Fruit fly (Drosophila melanogaster) whole organism, embryonic: ENCODE results near the gene NT1.
A peak's percentile ranks its signal among the peaks of the same experiment; 100 is the strongest.

Experiments used
- Awh ChIP-seq: fragments of 200-800 bp; sonication (Bioruptor generic); IDR thresholded peaks from 2 replicates; pipeline ENCODE4, ENCODE4 v1.3.6; 2022; ENCODE audit warnings: missing biosample characterization, missing genetic modification characterization
- BEAF-32 ChIP-seq: fragments of 200-800 bp; sonication (Bioruptor generic); optimal IDR thresholded peaks from 3 replicates; lab custom pipeline; 2017; ENCODE audit warnings: missing biosample characterization, missing genetic modification characterization, mild to moderate bottlenecking, moderate library complexity, missing genetic modification reagents
- CG10462 ChIP-seq: fragments of 200-800 bp; sonication (Bioruptor generic); optimal IDR thresholded peaks from 2 replicates; lab custom pipeline; 2016; ENCODE audit warnings: missing biosample characterization, missing genetic modification characterization
- CG15479 ChIP-seq: fragments of 200-800 bp; sonication (Bioruptor generic); optimal IDR thresholded peaks from 3 replicates; lab custom pipeline; 2019; ENCODE audit warnings: missing biosample characterization, mild to moderate bottlenecking, missing genetic modification characterization, moderate library complexity
- CG15601 ChIP-seq: fragments of 200-800 bp; sonication (Bioruptor generic); optimal IDR thresholded peaks from 3 replicates; lab custom pipeline; 2019; ENCODE audit warnings: missing biosample characterization, mild to moderate bottlenecking, missing genetic modification characterization, moderate library complexity
- CG15696 ChIP-seq: fragments of 200-800 bp; sonication (Bioruptor generic); optimal IDR thresholded peaks from 2 replicates; lab custom pipeline; 2019; ENCODE audit warnings: missing biosample characterization, mild to moderate bottlenecking, missing genetic modification characterization, moderate library complexity
- CG16815 ChIP-seq: fragments of 200-800 bp; sonication (Bioruptor generic); optimal IDR thresholded peaks from 3 replicates; lab custom pipeline; 2017; ENCODE audit warnings: missing biosample characterization, mild to moderate bottlenecking, missing genetic modification characterization
- CG16863 ChIP-seq: fragments of 200-800 bp; sonication (Bioruptor generic); optimal IDR thresholded peaks from 3 replicates; lab custom pipeline; 2016; ENCODE audit warnings: missing biosample characterization, missing genetic modification characterization
- CG17829 ChIP-seq: fragments of 200-800 bp; optimal IDR thresholded peaks from 2 replicates; lab custom pipeline; 2019; ENCODE audit warnings: missing biosample characterization, mild to moderate bottlenecking, missing genetic modification characterization, moderate library complexity
- CG17912 ChIP-seq: fragments of 200-800 bp; sonication (Bioruptor generic); optimal IDR thresholded peaks from 2 replicates; lab custom pipeline; 2018; ENCODE audit warnings: missing biosample characterization, mild to moderate bottlenecking, missing genetic modification characterization
- CG18764 ChIP-seq: fragments of 200-800 bp; sonication (Bioruptor generic); optimal IDR thresholded peaks from 3 replicates; lab custom pipeline; 2016; ENCODE audit warnings: missing biosample characterization, missing genetic modification characterization
- CG2116 ChIP-seq: fragments of 200-800 bp; sonication (Bioruptor generic); optimal IDR thresholded peaks from 3 replicates; lab custom pipeline; 2018; ENCODE audit warnings: missing biosample characterization, mild to moderate bottlenecking, missing genetic modification characterization
- CG30020 ChIP-seq: fragments of 200-800 bp; optimal IDR thresholded peaks from 2 replicates; lab custom pipeline; 2019; ENCODE audit warnings: missing biosample characterization, mild to moderate bottlenecking, missing genetic modification characterization, moderate library complexity
- CG3163 ChIP-seq: fragments of 200-800 bp; sonication (Bioruptor generic); optimal IDR thresholded peaks from 3 replicates; lab custom pipeline; 2016; ENCODE audit warnings: missing biosample characterization, missing genetic modification characterization
- CG3995 ChIP-seq: fragments of 200-800 bp; sonication (Bioruptor generic); optimal IDR thresholded peaks from 3 replicates; lab custom pipeline; 2016; ENCODE audit warnings: missing biosample characterization, missing genetic modification characterization
- CG4404 ChIP-seq: fragments of 200-800 bp; sonication (Bioruptor generic); IDR thresholded peaks from 2 replicates; pipeline ENCODE4 v1.3.6; 2022; ENCODE audit warnings: missing biosample characterization, missing genetic modification characterization
- CG6813 ChIP-seq: fragments of 200-800 bp; sonication (Bioruptor generic); optimal IDR thresholded peaks from 2 replicates; lab custom pipeline; 2017; ENCODE audit warnings: missing biosample characterization, missing genetic modification characterization, mild to moderate bottlenecking, moderate library complexity, missing genetic modification reagents
- CG7357 ChIP-seq: fragments of 200-800 bp; sonication (Bioruptor generic); IDR thresholded peaks from 3 replicates; pipeline ENCODE4 v1.3.6; 2022; ENCODE audit warnings: missing biosample characterization, missing genetic modification characterization
- CG8388 ChIP-seq: fragments of 200-800 bp; sonication (Bioruptor generic); optimal IDR thresholded peaks from 2 replicates; lab custom pipeline; 2019; ENCODE audit warnings: missing biosample characterization, mild to moderate bottlenecking, missing genetic modification characterization, moderate library complexity
- CG8944 ChIP-seq: fragments of 200-800 bp; sonication (Bioruptor generic); optimal IDR thresholded peaks from 3 replicates; lab custom pipeline; 2016; ENCODE audit warnings: missing biosample characterization, missing genetic modification characterization
- CG9797 ChIP-seq: fragments of 200-800 bp; sonication (Bioruptor generic); optimal IDR thresholded peaks from 3 replicates; lab custom pipeline; 2018; ENCODE audit warnings: missing biosample characterization, mild to moderate bottlenecking, missing genetic modification characterization
- CkIIα-i1 ChIP-seq: fragments of 200-800 bp; sonication (Bioruptor generic); IDR thresholded peaks from 2 replicates; pipeline ENCODE4 v1.3.6; 2022; ENCODE audit warnings: missing biosample characterization, missing genetic modification characterization
- Dp ChIP-seq: fragments of 200-800 bp; sonication (Bioruptor generic); optimal IDR thresholded peaks from 2 replicates; lab custom pipeline; 2018; ENCODE audit warnings: missing biosample characterization, mild to moderate bottlenecking, missing genetic modification characterization, moderate library complexity
- Dref ChIP-seq: fragments of 200-800 bp; sonication (Bioruptor generic); IDR thresholded peaks from 2 replicates; pipeline ENCODE4 v1.3.6; 2022; ENCODE audit warnings: missing biosample characterization, missing genetic modification characterization
- Drgx ChIP-seq: fragments of 200-800 bp; sonication (Bioruptor generic); IDR thresholded peaks from 2 replicates; pipeline ENCODE4 v1.3.6; 2022; ENCODE audit warnings: missing biosample characterization, missing genetic modification characterization
- Ets97D ChIP-seq: fragments of 200-800 bp; sonication (Bioruptor generic); optimal IDR thresholded peaks from 3 replicates; lab custom pipeline; 2016; ENCODE audit warnings: missing biosample characterization, missing genetic modification characterization
- MESR4 ChIP-seq: fragments of 200-800 bp; sonication (Bioruptor generic); optimal IDR thresholded peaks from 2 replicates; lab custom pipeline; 2018; ENCODE audit warnings: missing biosample characterization, mild to moderate bottlenecking, missing genetic modification characterization, moderate library complexity
- NC2β ChIP-seq: fragments of 200-800 bp; sonication (Bioruptor generic); optimal IDR thresholded peaks from 2 replicates; lab custom pipeline; 2016; ENCODE audit warnings: missing biosample characterization, missing genetic modification characterization
- Nf-YA ChIP-seq: fragments of 200-800 bp; sonication (Bioruptor generic); IDR thresholded peaks from 2 replicates; pipeline ENCODE4 v1.3.6; 2022; ENCODE audit warnings: missing biosample characterization, missing genetic modification characterization
- NfI ChIP-seq: fragments of 200-800 bp; sonication (Bioruptor generic); optimal IDR thresholded peaks from 3 replicates; lab custom pipeline; 2018; ENCODE audit warnings: missing biosample characterization, mild to moderate bottlenecking, missing genetic modification characterization, moderate library complexity
- Ravus ChIP-seq: fragments of 200-800 bp; sonication (Bioruptor generic); IDR thresholded peaks from 2 replicates; pipeline ENCODE4 v1.3.6; 2022; ENCODE audit warnings: missing biosample characterization, missing genetic modification characterization
- Stat92E ChIP-seq, 3 experiments: fragments of >200 bp in 2 of 3; fragments of 200-800 bp in 1 of 3; sonication (Bioruptor generic) in 1 of 3; optimal IDR thresholded peaks; 2 replicates each; lab custom pipeline; 2017 to 2019; ENCODE audit warnings: missing biosample characterization in 3 of 3, missing genetic modification characterization in 3 of 3, mild to moderate bottlenecking in 1 of 3, moderate library complexity in 1 of 3
- caup ChIP-seq: fragments of 200-800 bp; sonication (Bioruptor generic); optimal IDR thresholded peaks from 3 replicates; lab custom pipeline; 2017; ENCODE audit warnings: missing biosample characterization, mild to moderate bottlenecking, missing genetic modification characterization, moderate library complexity; ENCODE audit not compliant: severe bottlenecking
- chinmo ChIP-seq: fragments of 200-800 bp; sonication (Bioruptor generic); IDR thresholded peaks from 4 replicates; pipeline ENCODE4 v1.3.6; 2022; ENCODE audit warnings: missing biosample characterization, missing genetic modification characterization; ENCODE audit not compliant: partially characterized antibody
- fd3F ChIP-seq: fragments of 200-800 bp; sonication (Bioruptor generic); optimal IDR thresholded peaks from 2 replicates; lab custom pipeline; 2018; ENCODE audit warnings: missing biosample characterization, mild to moderate bottlenecking, missing genetic modification characterization, moderate library complexity
- fd64A ChIP-seq: fragments of 200-800 bp; sonication (Bioruptor generic); optimal IDR thresholded peaks from 3 replicates; lab custom pipeline; 2018; ENCODE audit warnings: missing biosample characterization, mild to moderate bottlenecking, missing genetic modification characterization
- gsb ChIP-seq: fragments of 200-800 bp; sonication (Bioruptor generic); IDR thresholded peaks from 2 replicates; pipeline ENCODE4 v1.3.6; 2022; ENCODE audit warnings: missing biosample characterization, missing genetic modification characterization
- hth ChIP-seq: fragments of >200 bp; optimal IDR thresholded peaks from 2 replicates; lab custom pipeline; 2017; ENCODE audit warnings: inconsistent platforms
- lola ChIP-seq, 3 experiments: fragments of >200 bp in 2 of 3; fragments of 200-800 bp in 1 of 3; sonication (Bioruptor generic) in 1 of 3; optimal IDR thresholded peaks; 2 replicates each; lab custom pipeline; 2017 to 2019; ENCODE audit warnings: missing biosample characterization in 3 of 3, missing genetic modification characterization in 3 of 3, mild to moderate bottlenecking in 1 of 3, moderate library complexity in 1 of 3
- org-1 ChIP-seq: fragments of 200-800 bp; sonication (Bioruptor generic); optimal IDR thresholded peaks from 2 replicates; lab custom pipeline; 2017; ENCODE audit warnings: missing biosample characterization, missing genetic modification characterization
- phol ChIP-seq: fragments of 200-800 bp; sonication (Bioruptor generic); optimal IDR thresholded peaks from 3 replicates; lab custom pipeline; 2018; ENCODE audit warnings: missing biosample characterization, mild to moderate bottlenecking, missing genetic modification characterization, moderate library complexity
- ro ChIP-seq: fragments of 200-800 bp; sonication (Bioruptor generic); IDR thresholded peaks from 2 replicates; pipeline ENCODE4 v1.3.6; 2022; ENCODE audit warnings: missing biosample characterization, missing genetic modification characterization
- run ChIP-seq: fragments of 200-800 bp; sonication (Bioruptor generic); optimal IDR thresholded peaks from 3 replicates; lab custom pipeline; 2018; ENCODE audit warnings: missing biosample characterization, mild to moderate bottlenecking, missing genetic modification characterization
- slbo ChIP-seq: fragments of 200-800 bp; sonication (Bioruptor generic); IDR thresholded peaks from 2 replicates; pipeline ENCODE4 v1.3.6; 2022; ENCODE audit warnings: missing biosample characterization, missing genetic modification characterization
- tna ChIP-seq: fragments of 200-800 bp; sonication (Bioruptor generic); IDR thresholded peaks from 2 replicates; pipeline ENCODE4 v1.3.6; 2022; ENCODE audit warnings: missing biosample characterization, missing genetic modification characterization; ENCODE audit not compliant: partially characterized antibody
- ttk ChIP-seq: fragments of 200-800 bp; sonication (Bioruptor generic); IDR thresholded peaks from 2 replicates; pipeline ENCODE4 v2.1.2; 2022; ENCODE audit warnings: missing biosample characterization, missing genetic modification characterization
- tx ChIP-seq: fragments of 200-800 bp; sonication (Bioruptor generic); optimal IDR thresholded peaks from 2 replicates; lab custom pipeline; 2016; ENCODE audit warnings: missing biosample characterization, missing genetic modification characterization
- wor ChIP-seq: fragments of 200-800 bp; sonication (Bioruptor generic); IDR thresholded peaks from 2 replicates; pipeline ENCODE4 v1.3.6; 2022; ENCODE audit warnings: missing biosample characterization, missing genetic modification characterization
- zf30C ChIP-seq: fragments of 200-800 bp; sonication (Bioruptor generic); optimal IDR thresholded peaks from 3 replicates; lab custom pipeline; 2018; ENCODE audit warnings: missing biosample characterization, mild to moderate bottlenecking, missing genetic modification characterization

Gene NT1

dm6 chr3L:4541573-4542371 lies 33.5 kb upstream of the NT1 start, which contains the start of gene CG11357 (continued):
- peak; percentile 95 for TF ChIP-seq Ravus (GFP tag; lab: Robert Waterston, UW)
- peak; percentile 97 for TF ChIP-seq CG6813 (GFP tag; lab: Kevin White, UChicago)
- TF ChIP-seq ttk = peak; percentile 98
- TF ChIP-seq ro = peak; percentile 97
- no peak for TF ChIP-seq hth (lab: Kevin White, UChicago)
- TF ChIP-seq gsb = peak; percentile 98
- TF ChIP-seq Nf-YA (GFP tag; lab: Robert Waterston, UW) = peak; percentile 98
- peak; percentile 99 for TF ChIP-seq Awh (GFP tag; lab: Robert Waterston, UW)
- TF ChIP-seq slbo (GFP tag; lab: Robert Waterston, UW) = peak; percentile 99
- peak; percentile 98 for TF ChIP-seq phol (tag; lab: Kevin White, UChicago)
- TF ChIP-seq tx (GFP tag; lab: Kevin White, UChicago) = peak; percentile 64
- peak; percentile 98 for TF ChIP-seq CG15696 (tag; lab: Kevin White, UChicago)
- peak; percentile 51 for TF ChIP-seq CG3163 (GFP tag; lab: Kevin White, UChicago)
- peak; percentile 99 for TF ChIP-seq Drgx
- peak; percentile 99 for TF ChIP-seq run (tag; lab: Kevin White, UChicago)
- peak; percentile 92 for TF ChIP-seq CG18764 (GFP tag; lab: Kevin White, UChicago)
- TF ChIP-seq CG3995 (GFP tag; lab: Kevin White, UChicago) = peak; percentile 50
- peak; percentile 73 for TF ChIP-seq CG16863
- peak; percentile 64 for TF ChIP-seq Ets97D (GFP tag; lab: Kevin White, UChicago)
- peak; percentile 50 for TF ChIP-seq CG15479 (GFP tag; lab: Kevin White, UChicago)
- peak; percentile 95 for TF ChIP-seq org-1 (GFP tag; lab: Kevin White, UChicago)
- TF ChIP-seq fd64A (GFP tag; lab: Kevin White, UChicago) = peak; percentile 90
- TF ChIP-seq tna (GFP tag; lab: Robert Waterston, UW) = peak; percentile 63
- peak; percentile 44 for TF ChIP-seq Dp
- TF ChIP-seq chinmo (GFP tag; lab: Robert Waterston, UW) = peak; percentile 84
- peak; percentile 94 for TF ChIP-seq CG10462 (GFP tag; lab: Kevin White, UChicago)
- TF ChIP-seq CkIIα-i1 = peak; percentile 91
- TF ChIP-seq wor = peak; percentile 96
- TF ChIP-seq CG16815 (GFP tag; lab: Kevin White, UChicago) = peak; percentile 94
- TF ChIP-seq zf30C (GFP tag; lab: Kevin White, UChicago) = peak; percentile 34

- TF ChIP-seq CG8944 (no peak), CG9797 (GFP tag; lab: Kevin White, UChicago) (no peak), CG8388 (no peak), Stat92E (GFP tag; optimal IDR thresholded peaks at IDR 0.05; lab: Kevin White, UChicago) (no peak), lola (GFP tag; optimal IDR thresholded peaks at IDR 0.05; lab: Kevin White, UChicago) (peak in 1 of 3 experiments; percentile 49), fd3F (no peak), CG17912 (no peak), Dref (GFP tag; lab: Robert Waterston, UW) (peak; percentile 12; the same call in 1 of the 2 replicates), caup (no peak), BEAF-32 (no peak), CG4404 (no peak), CG30020 (tag; lab: Kevin White, UChicago) (peak; percentile 11), CG16815 (GFP tag; lab: Kevin White, UChicago) (no peak), CG15601 (tag; lab: Kevin White, UChicago) (no peak), NC2β (GFP tag; lab: Kevin White, UChicago) (no peak), MESR4 (GFP tag; lab: Kevin White, UChicago) (peak; percentile 12), CG2116 (GFP tag; lab: Kevin White, UChicago) (no peak), CG17829 (no peak), CG7357 (GFP tag; lab: Robert Waterston, UW) (peak; percentile 22; the same call in 1 of the 3 replicates), NfI (GFP tag; lab: Kevin White, UChicago) (no peak)
Measured at dm6 chr3L:4541070-4541469, 32.8 kb upstream of the NT1 start, which contains the start of gene CG32243. Gene CG32243, minus strand, starts transcription at chr3L:4541244.
